Fruit fly (Drosophila melanogaster) whole organism, embryonic: Measurements from ENCODE around the gene Mob3.

Experiments
- B-H1 ChIP-seq: fragments of 200-800 bp; sonication (Bioruptor generic); IDR thresholded peaks from 3 replicates; pipeline ENCODE4 v1.3.6; 2022; ENCODE audit warnings: missing biosample characterization, missing genetic modification characterization
- CG11504 ChIP-seq: fragments of 200-800 bp; sonication (Bioruptor generic); optimal IDR thresholded peaks from 3 replicates; lab custom pipeline; 2019; ENCODE audit warnings: missing biosample characterization, mild to moderate bottlenecking, missing genetic modification characterization, moderate library complexity
- CG12219 ChIP-seq: fragments of 200-800 bp; sonication (Bioruptor generic); optimal IDR thresholded peaks from 3 replicates; lab custom pipeline; 2018; ENCODE audit warnings: missing biosample characterization, mild to moderate bottlenecking, missing genetic modification characterization
- CG1233 ChIP-seq: fragments of 200-800 bp; sonication (Bioruptor generic); optimal IDR thresholded peaks from 4 replicates; lab custom pipeline; 2018; ENCODE audit warnings: missing biosample characterization, mild to moderate bottlenecking, missing genetic modification characterization
- CG12659 ChIP-seq: fragments of 200-800 bp; sonication (Bioruptor generic); optimal IDR thresholded peaks from 3 replicates; lab custom pipeline; 2017; ENCODE audit warnings: mild to moderate bottlenecking, missing biosample characterization, missing genetic modification reagents, missing genetic modification characterization
- CG15696 ChIP-seq: fragments of 200-800 bp; sonication (Bioruptor generic); optimal IDR thresholded peaks from 2 replicates; lab custom pipeline; 2019; ENCODE audit warnings: missing biosample characterization, mild to moderate bottlenecking, missing genetic modification characterization, moderate library complexity
- CG16813 ChIP-seq: fragments of 200-800 bp; sonication (Bioruptor generic); IDR thresholded peaks from 3 replicates; pipeline ENCODE4 v1.3.6; 2022; ENCODE audit warnings: missing biosample characterization, missing genetic modification characterization; ENCODE audit not compliant: partially characterized antibody
- CG17328 ChIP-seq: fragments of 200-800 bp; sonication (Bioruptor generic); IDR thresholded peaks from 2 replicates; pipeline ENCODE4 v1.3.6; 2022; ENCODE audit warnings: missing biosample characterization, missing genetic modification characterization
- CG2712 ChIP-seq: fragments of 200-800 bp; optimal IDR thresholded peaks from 3 replicates; lab custom pipeline; 2019; ENCODE audit warnings: missing biosample characterization, mild to moderate bottlenecking, missing genetic modification characterization, moderate library complexity
- CG2875 ChIP-seq: fragments of 200-800 bp; sonication (Bioruptor generic); optimal IDR thresholded peaks from 2 replicates; lab custom pipeline; 2017; ENCODE audit warnings: missing biosample characterization, mild to moderate bottlenecking, missing genetic modification characterization, missing genetic modification reagents
- CG31224 ChIP-seq: fragments of 200-800 bp; sonication (Bioruptor generic); IDR thresholded peaks from 2 replicates; pipeline ENCODE4 v1.3.6; 2022; ENCODE audit warnings: missing biosample characterization, missing genetic modification characterization
- CG3163 ChIP-seq: fragments of 200-800 bp; sonication (Bioruptor generic); optimal IDR thresholded peaks from 3 replicates; lab custom pipeline; 2016; ENCODE audit warnings: missing biosample characterization, missing genetic modification characterization
- CG4617 ChIP-seq: fragments of 200-800 bp; sonication (Bioruptor generic); optimal IDR thresholded peaks from 3 replicates; lab custom pipeline; 2016; ENCODE audit warnings: missing biosample characterization, missing genetic modification characterization, borderline replicate concordance
- CG6254 ChIP-seq: fragments of 200-800 bp; sonication (Bioruptor generic); optimal IDR thresholded peaks from 3 replicates; lab custom pipeline; 2017; ENCODE audit warnings: mild to moderate bottlenecking, missing biosample characterization, missing genetic modification reagents, missing genetic modification characterization
- CG7839 ChIP-seq: fragments of 200-800 bp; sonication (Bioruptor generic); optimal IDR thresholded peaks from 3 replicates; lab custom pipeline; 2018; ENCODE audit warnings: missing biosample characterization, mild to moderate bottlenecking, missing genetic modification characterization, moderate library complexity
- CG9437 ChIP-seq: fragments of 200-800 bp; sonication (Bioruptor generic); optimal IDR thresholded peaks from 2 replicates; lab custom pipeline; 2018; ENCODE audit warnings: missing biosample characterization, mild to moderate bottlenecking, missing genetic modification characterization
- Deaf1 ChIP-seq: fragments of 200-800 bp; optimal IDR thresholded peaks from 3 replicates; lab custom pipeline; 2019; ENCODE audit warnings: missing biosample characterization, mild to moderate bottlenecking, missing genetic modification characterization, moderate library complexity
- Dfd ChIP-seq, 2 experiments: fragments of >200 bp; optimal IDR thresholded peaks; 2 replicates each; lab custom pipeline; 2017; ENCODE audit warnings: missing biosample characterization in 2 of 2, missing genetic modification characterization in 2 of 2
- Dll ChIP-seq: fragments of 200-800 bp; sonication (Bioruptor generic); IDR thresholded peaks from 4 replicates; pipeline ENCODE4 v1.3.6; 2022; ENCODE audit warnings: missing biosample characterization, missing genetic modification characterization; ENCODE audit not compliant: partially characterized antibody
- GATAe ChIP-seq: fragments of 200-800 bp; sonication (Bioruptor generic); conservative IDR thresholded peaks from 2 replicates; pipeline ENCODE4 v1.3.6; 2022; ENCODE audit warnings: missing biosample characterization, missing genetic modification characterization
- H2.0 ChIP-seq: fragments of 200-800 bp; sonication (Bioruptor generic); IDR thresholded peaks from 2 replicates; pipeline ENCODE4 v1.3.6; 2022; ENCODE audit warnings: missing biosample characterization, missing genetic modification characterization
- HHEX ChIP-seq: fragments of 200-800 bp; sonication (Bioruptor generic); optimal IDR thresholded peaks from 3 replicates; lab custom pipeline; 2017; ENCODE audit warnings: missing biosample characterization, mild to moderate bottlenecking, missing genetic modification characterization, missing genetic modification reagents
- Mad ChIP-seq: fragments of 200-800 bp; sonication (Bioruptor generic); optimal IDR thresholded peaks from 2 replicates; lab custom pipeline; 2016; ENCODE audit warnings: missing biosample characterization, missing genetic modification characterization
- NC2α ChIP-seq: fragments of 200-800 bp; sonication (Bioruptor generic); optimal IDR thresholded peaks from 2 replicates; lab custom pipeline; 2016; ENCODE audit warnings: missing biosample characterization, missing genetic modification characterization
- Nf-YA ChIP-seq: fragments of 200-800 bp; sonication (Bioruptor generic); IDR thresholded peaks from 2 replicates; pipeline ENCODE4 v1.3.6; 2022; ENCODE audit warnings: missing biosample characterization, missing genetic modification characterization
- Pdp1 ChIP-seq, 2 experiments: fragments of 200-800 bp; sonication (Bioruptor generic); optimal IDR thresholded peaks; 3 replicates each; lab custom pipeline; 2016; ENCODE audit warnings: missing biosample characterization in 2 of 2, missing genetic modification characterization in 2 of 2, mild to moderate bottlenecking in 1 of 2, moderate library complexity in 1 of 2
- Scr ChIP-seq: fragments of 200-800 bp; sonication (Bioruptor generic); IDR thresholded peaks from 2 replicates; pipeline ENCODE4 v1.3.6; 2022; ENCODE audit warnings: missing biosample characterization, missing genetic modification characterization; ENCODE audit not compliant: partially characterized antibody
- Sox100B ChIP-seq: fragments of 200-800 bp; sonication (Bioruptor generic); optimal IDR thresholded peaks from 3 replicates; lab custom pipeline; 2018; ENCODE audit warnings: missing biosample characterization, mild to moderate bottlenecking, missing genetic modification characterization
- Vsx1 ChIP-seq: fragments of 200-800 bp; sonication (Bioruptor generic); optimal IDR thresholded peaks from 2 replicates; lab custom pipeline; 2017; ENCODE audit warnings: missing biosample characterization, mild to moderate bottlenecking, missing genetic modification characterization, missing genetic modification reagents
- az2 ChIP-seq: fragments of 200-800 bp; sonication (Bioruptor generic); optimal IDR thresholded peaks from 3 replicates; lab custom pipeline; 2016; ENCODE audit warnings: missing biosample characterization, missing genetic modification characterization
- btn ChIP-seq: fragments of 200-800 bp; sonication (Bioruptor generic); optimal IDR thresholded peaks from 2 replicates; lab custom pipeline; 2016; ENCODE audit warnings: missing biosample characterization, missing genetic modification characterization
- cg ChIP-seq: fragments of 200-800 bp; sonication (Bioruptor generic); optimal IDR thresholded peaks from 3 replicates; lab custom pipeline; 2019; ENCODE audit warnings: missing biosample characterization, mild to moderate bottlenecking, missing genetic modification characterization, moderate library complexity
- dmrt99B ChIP-seq: fragments of 200-800 bp; sonication (Bioruptor generic); optimal IDR thresholded peaks from 2 replicates; lab custom pipeline; 2018; ENCODE audit warnings: missing biosample characterization, mild to moderate bottlenecking, missing genetic modification characterization, moderate library complexity
- en ChIP-seq: fragments of 200-800 bp; sonication (Bioruptor generic); optimal IDR thresholded peaks from 2 replicates; lab custom pipeline; 2016; ENCODE audit warnings: missing biosample characterization, missing genetic modification characterization
- fd96Cb ChIP-seq: fragments of 200-800 bp; sonication (Bioruptor generic); optimal IDR thresholded peaks from 2 replicates; lab custom pipeline; 2018; ENCODE audit warnings: missing biosample characterization, mild to moderate bottlenecking, missing genetic modification characterization, moderate library complexity
- gce ChIP-seq: fragments of 200-800 bp; sonication (Bioruptor generic); IDR thresholded peaks from 3 replicates; pipeline ENCODE4 v1.3.6; 2022; ENCODE audit warnings: missing biosample characterization, missing genetic modification characterization
- gsb ChIP-seq: fragments of 200-800 bp; sonication (Bioruptor generic); IDR thresholded peaks from 2 replicates; pipeline ENCODE4 v1.3.6; 2022; ENCODE audit warnings: missing biosample characterization, missing genetic modification characterization
- her ChIP-seq: fragments of 200-800 bp; sonication (Bioruptor generic); optimal IDR thresholded peaks from 2 replicates; lab custom pipeline; 2016; ENCODE audit warnings: missing biosample characterization, missing genetic modification characterization
- hkb ChIP-seq, 2 experiments: fragments of 200-800 bp in 1 of 2; fragments of >200 bp in 1 of 2; sonication (Bioruptor generic) in 1 of 2; IDR thresholded peaks in 1 of 2; optimal IDR thresholded peaks in 1 of 2; 2 replicates each; pipeline versions ENCODE4 v1.3.6 to Lab custom; 2017 to 2022; ENCODE audit warnings: missing biosample characterization in 1 of 2, missing genetic modification characterization in 1 of 2
- kah ChIP-seq: fragments of 200-800 bp; sonication (Bioruptor generic); optimal IDR thresholded peaks from 2 replicates; lab custom pipeline; 2018; ENCODE audit warnings: missing biosample characterization, mild to moderate bottlenecking, missing genetic modification characterization
- kni ChIP-seq: fragments of 200-800 bp; sonication (Bioruptor generic); optimal IDR thresholded peaks from 3 replicates; lab custom pipeline; 2017; ENCODE audit warnings: mild to moderate bottlenecking, missing biosample characterization, missing genetic modification reagents, missing genetic modification characterization
- nerfin-1 ChIP-seq: fragments of 200-800 bp; sonication (Bioruptor generic); optimal IDR thresholded peaks from 3 replicates; lab custom pipeline; 2019; ENCODE audit warnings: missing biosample characterization, mild to moderate bottlenecking, missing genetic modification characterization, moderate library complexity
- sens ChIP-seq: fragments of 200-800 bp; sonication (Bioruptor generic); peaks from one replicate; lab custom pipeline; 2016; ENCODE audit warnings: missing biosample characterization, missing genetic modification characterization
- sim ChIP-seq: fragments of 200-800 bp; sonication (Bioruptor generic); IDR thresholded peaks from 2 replicates; pipeline ENCODE4 v1.3.6; 2022; ENCODE audit warnings: missing biosample characterization, missing genetic modification characterization
- slp2 ChIP-seq: fragments of 200-800 bp; sonication (Bioruptor generic); optimal IDR thresholded peaks from 2 replicates; lab custom pipeline; 2016; ENCODE audit warnings: missing biosample characterization, missing genetic modification characterization
- trem ChIP-seq: fragments of 200-800 bp; optimal IDR thresholded peaks from 3 replicates; lab custom pipeline; 2019; ENCODE audit warnings: missing biosample characterization, mild to moderate bottlenecking, missing genetic modification characterization, moderate library complexity
- ttk ChIP-seq: fragments of 200-800 bp; sonication (Bioruptor generic); IDR thresholded peaks from 2 replicates; pipeline ENCODE4 v2.1.2; 2022; ENCODE audit warnings: missing biosample characterization, missing genetic modification characterization
- zen ChIP-seq: fragments of 200-800 bp; sonication (Bioruptor generic); optimal IDR thresholded peaks from 3 replicates; lab custom pipeline; 2018; ENCODE audit warnings: missing biosample characterization, mild to moderate bottlenecking, missing genetic modification characterization, moderate library complexity
- zfh2 ChIP-seq: fragments of 200-800 bp; sonication (Bioruptor generic); optimal IDR thresholded peaks from 2 replicates; lab custom pipeline; 2016; ENCODE audit warnings: missing biosample characterization, missing genetic modification characterization

Gene Mob3

dm6 chr2L:10299077-10299809, 34.1 kb downstream of the Mob3 start (continued):
- no peak for TF ChIP-seq Deaf1 (tag; lab: Kevin White, UChicago)
- no peak for TF ChIP-seq Pdp1 (GFP tag; optimal IDR thresholded peaks at IDR 0.05; lab: Kevin White, UChicago)
- TF ChIP-seq Dfd (GFP tag; optimal IDR thresholded peaks at IDR 0.05; lab: Kevin White, UChicago), result no peak
- TF ChIP-seq NC2α (GFP tag; lab: Kevin White, UChicago), result no peak
- no peak for TF ChIP-seq sens
- no peak for TF ChIP-seq kni (GFP tag; lab: Kevin White, UChicago)
- TF ChIP-seq CG2712 (tag; lab: Kevin White, UChicago), result peak; percentile 28
- TF ChIP-seq Dll (GFP tag; lab: Robert Waterston, UW), result no peak
- no peak for TF ChIP-seq zfh2
- no peak for TF ChIP-seq slp2 (GFP tag; lab: Kevin White, UChicago)
- no peak for TF ChIP-seq CG3163 (GFP tag; lab: Kevin White, UChicago)
- no peak for TF ChIP-seq CG1233 (GFP tag; lab: Kevin White, UChicago)
- no peak for TF ChIP-seq en (GFP tag; lab: Kevin White, UChicago)
- no peak for TF ChIP-seq zen (tag; lab: Kevin White, UChicago)
- peak; percentile 28; the same call in 1 of the 2 replicates for TF ChIP-seq Scr
- TF ChIP-seq CG2875 (GFP tag; lab: Kevin White, UChicago), result no peak
- TF ChIP-seq kah (GFP tag; lab: Kevin White, UChicago), result no peak
- TF ChIP-seq HHEX (GFP tag; lab: Kevin White, UChicago), result no peak
- TF ChIP-seq CG6254 (GFP tag; lab: Kevin White, UChicago), result no peak
- TF ChIP-seq ttk (GFP tag; lab: Robert Waterston, UW), result no peak
- TF ChIP-seq Nf-YA (GFP tag; lab: Robert Waterston, UW), result no peak
- TF ChIP-seq CG31224 (GFP tag; lab: Robert Waterston, UW), result no peak
- no peak for TF ChIP-seq Sox100B (GFP tag; lab: Kevin White, UChicago)
- TF ChIP-seq az2 (GFP tag; lab: Kevin White, UChicago), result no peak
- no peak for TF ChIP-seq sim (GFP tag; lab: Robert Waterston, UW)
- TF ChIP-seq btn, result no peak
- no peak for TF ChIP-seq trem
- TF ChIP-seq CG16813 (GFP tag; lab: Robert Waterston, UW), result no peak
- no peak for TF ChIP-seq CG9437 (GFP tag; lab: Kevin White, UChicago)
- no peak for TF ChIP-seq gce (GFP tag; lab: Robert Waterston, UW)
- TF ChIP-seq CG7839 (tag; lab: Kevin White, UChicago), result peak; percentile 60
- TF ChIP-seq CG12659 (GFP tag; lab: Kevin White, UChicago), result no peak
- no peak for TF ChIP-seq hkb (optimal IDR thresholded peaks at IDR 0.05; lab: Kevin White, UChicago)
- TF ChIP-seq hkb (GFP tag; IDR thresholded peaks at IDR 0.05; lab: Robert Waterston, UW), result 0 out of 2 replicates have a peak, but pooled peaks have one; percentile 13
- peak; percentile 6 for TF ChIP-seq nerfin-1 (tag; lab: Kevin White, UChicago)
- peak; percentile 77 for TF ChIP-seq CG4617 (GFP tag; lab: Kevin White, UChicago)
- TF ChIP-seq GATAe (GFP tag; lab: Robert Waterston, UW), result no peak
- TF ChIP-seq fd96Cb (tag; lab: Kevin White, UChicago), result peak; percentile 9
- no peak for TF ChIP-seq CG17328 (GFP tag; lab: Robert Waterston, UW)
- no peak for TF ChIP-seq Vsx1 (GFP tag; lab: Kevin White, UChicago)
- no peak for TF ChIP-seq Mad (GFP tag; lab: Kevin White, UChicago)
- TF ChIP-seq cg (GFP tag; lab: Kevin White, UChicago), result no peak
- no peak for TF ChIP-seq her (GFP tag; lab: Kevin White, UChicago)
- peak; percentile 31 for TF ChIP-seq CG11504 (tag; lab: Kevin White, UChicago)
- TF ChIP-seq H2.0 (GFP tag; lab: Robert Waterston, UW), result no peak
- peak; percentile 34 for TF ChIP-seq dmrt99B (tag; lab: Kevin White, UChicago)
- no peak for TF ChIP-seq gsb (GFP tag; lab: Robert Waterston, UW)
- TF ChIP-seq CG15696, result no peak
- no peak for TF ChIP-seq B-H1 (GFP tag; lab: Robert Waterston, UW)
- TF ChIP-seq CG12219 (GFP tag; lab: Kevin White, UChicago), result peak; percentile 17
